Worm (Caenorhabditis elegans) whole organism, late embryonic: Measurements from ENCODE around the gene hmit-1.2.

Experiments
- C08G9.2 ChIP-seq: sonication (generic microtip); optimal IDR thresholded peaks from 2 replicates; lab custom pipeline; 2016; ENCODE audit warnings: mild to moderate bottlenecking, missing genetic modification characterization, moderate library complexity, missing compliant biosample characterization
- T23F11.4 ChIP-seq: fragments of 200-800 bp; sonication (Bioruptor generic); optimal IDR thresholded peaks from 2 replicates; lab custom pipeline; 2018; ENCODE audit warnings: mild to moderate bottlenecking, missing genetic modification characterization, missing compliant biosample characterization
- Y22D7AL.16 ChIP-seq: sonication (generic microtip); optimal IDR thresholded peaks from 2 replicates; lab custom pipeline; 2016; ENCODE audit warnings: missing genetic modification characterization, missing compliant biosample characterization
- ceh-14 ChIP-seq: sonication (generic microtip); optimal IDR thresholded peaks from 2 replicates; lab custom pipeline; 2016; ENCODE audit warnings: missing genotype, missing genetic modification characterization, missing compliant biosample characterization
- ceh-19 ChIP-seq: fragments of 200-800 bp; sonication (Bioruptor generic); optimal IDR thresholded peaks from 2 replicates; lab custom pipeline; 2018; ENCODE audit warnings: mild to moderate bottlenecking, missing genetic modification characterization, missing compliant biosample characterization
- ceh-22 ChIP-seq: sonication (generic microtip); optimal IDR thresholded peaks from 2 replicates; lab custom pipeline; 2017; ENCODE audit warnings: missing biosample characterization, missing genetic modification characterization
- ceh-34 ChIP-seq: sonication (generic microtip); optimal IDR thresholded peaks from 2 replicates; lab custom pipeline; 2016; ENCODE audit warnings: mild to moderate bottlenecking, missing genetic modification characterization, missing compliant biosample characterization
- ceh-45 ChIP-seq: fragments of 200-800 bp; sonication (Bioruptor generic); IDR thresholded peaks from 2 replicates; pipeline ENCODE4 v1.3.6; 2022; ENCODE audit warnings: missing genetic modification reagents, missing genetic modification characterization, missing compliant biosample characterization
- ceh-6 ChIP-seq: fragments of 200-800 bp; sonication (Bioruptor generic); optimal IDR thresholded peaks from 2 replicates; lab custom pipeline; 2018; ENCODE audit warnings: mild to moderate bottlenecking, missing genetic modification characterization, missing compliant biosample characterization
- ceh-9 ChIP-seq: sonication (generic microtip); optimal IDR thresholded peaks from 2 replicates; lab custom pipeline; 2016; ENCODE audit warnings: mild to moderate bottlenecking, missing genetic modification characterization, inconsistent platforms, missing compliant biosample characterization
- dve-1 ChIP-seq: sonication (generic microtip); optimal IDR thresholded peaks from 2 replicates; lab custom pipeline; 2017; ENCODE audit warnings: antibody characterized with exemption, mild to moderate bottlenecking, missing genetic modification characterization, missing compliant biosample characterization
- elt-2 ChIP-seq: sonication (generic microtip); optimal IDR thresholded peaks from 2 replicates; lab custom pipeline; 2016; ENCODE audit warnings: missing genetic modification reagents, missing genetic modification characterization, missing compliant biosample characterization
- elt-4 ChIP-seq: sonication (generic microtip); optimal IDR thresholded peaks from 2 replicates; lab custom pipeline; 2016; ENCODE audit warnings: missing genetic modification characterization, missing compliant biosample characterization
- eyg-1 ChIP-seq: sonication (generic microtip); optimal IDR thresholded peaks from 2 replicates; lab custom pipeline; 2016; ENCODE audit warnings: missing genotype, missing genetic modification characterization, missing compliant biosample characterization
- gmeb-2 ChIP-seq: sonication (generic microtip); optimal IDR thresholded peaks from 2 replicates; lab custom pipeline; 2016; ENCODE audit warnings: missing genetic modification characterization, inconsistent platforms, missing compliant biosample characterization
- hlh-15 ChIP-seq: sonication (generic microtip); optimal IDR thresholded peaks from 2 replicates; lab custom pipeline; 2016; ENCODE audit warnings: missing genetic modification characterization, missing compliant biosample characterization
- lin-11 ChIP-seq: fragments of 200-800 bp; sonication (Bioruptor generic); optimal IDR thresholded peaks from 2 replicates; lab custom pipeline; 2018; ENCODE audit warnings: mild to moderate bottlenecking, missing genetic modification characterization, missing compliant biosample characterization
- nhr-11 ChIP-seq: fragments of 150-350 bp; optimal IDR thresholded peaks from 2 replicates; lab custom pipeline; 2014; ENCODE audit warnings: missing biosample characterization, missing genetic modification characterization
- odd-2 ChIP-seq: sonication (generic microtip); optimal IDR thresholded peaks from 2 replicates; lab custom pipeline; 2017; ENCODE audit warnings: antibody characterized with exemption, mild to moderate bottlenecking, missing genetic modification characterization, missing compliant biosample characterization
- pag-3 ChIP-seq: sonication (generic microtip); optimal IDR thresholded peaks from 2 replicates; lab custom pipeline; 2016; ENCODE audit warnings: missing compliant biosample characterization, missing genetic modification characterization, borderline replicate concordance
- pat-9 ChIP-seq: fragments of 200-800 bp; sonication (Bioruptor generic); optimal IDR thresholded peaks from 2 replicates; lab custom pipeline; 2018; ENCODE audit warnings: mild to moderate bottlenecking, missing genetic modification characterization, moderate library complexity, missing compliant biosample characterization
- pax-1 ChIP-seq: fragments of 150-350 bp; optimal IDR thresholded peaks from 2 replicates; lab custom pipeline; 2014; ENCODE audit warnings: missing biosample characterization, missing genetic modification characterization
- pros-1 ChIP-seq: fragments of 150-350 bp; optimal IDR thresholded peaks from 2 replicates; lab custom pipeline; 2014; ENCODE audit warnings: missing biosample characterization, missing genetic modification reagents, missing genetic modification characterization
- sox-2 ChIP-seq: fragments of 200-800 bp; sonication (Bioruptor generic); IDR thresholded peaks from 2 replicates; pipeline ENCODE4 v1.3.6; 2022; ENCODE audit warnings: missing genetic modification reagents, missing genetic modification characterization, missing compliant biosample characterization
- sox-4 ChIP-seq: sonication (generic microtip); optimal IDR thresholded peaks from 2 replicates; lab custom pipeline; 2017; ENCODE audit warnings: mild to moderate bottlenecking, missing genetic modification characterization, inconsistent platforms, missing compliant biosample characterization
- tbx-7 ChIP-seq: sonication (generic microtip); optimal IDR thresholded peaks from 2 replicates; lab custom pipeline; 2016; ENCODE audit warnings: missing genotype, missing genetic modification characterization, missing compliant biosample characterization
- unc-3 ChIP-seq, 2 experiments: fragments of 200-800 bp in 1 of 2; sonication (Bioruptor generic) in 1 of 2; sonication (generic microtip) in 1 of 2; conservative IDR thresholded peaks in 1 of 2; optimal IDR thresholded peaks in 1 of 2; 2 replicates each; pipeline versions ENCODE4 v1.3.6 to Lab custom; 2016 to 2022; ENCODE audit warnings: missing compliant biosample characterization in 2 of 2, missing genetic modification characterization in 2 of 2, missing genetic modification reagents in 1 of 2
- unc-55 ChIP-seq: sonication (generic microtip); optimal IDR thresholded peaks from 2 replicates; lab custom pipeline; 2017; ENCODE audit warnings: missing biosample characterization, missing genetic modification reagents, missing genetic modification characterization
- unc-86 ChIP-seq: sonication (generic microtip); optimal IDR thresholded peaks from 2 replicates; lab custom pipeline; 2016; ENCODE audit warnings: missing genetic modification characterization, missing compliant biosample characterization

The hmit-1.2 gene

ce11 chrV:18575084-18575483 is 50.5 kb downstream of the hmit-1.2 start:
- no peak for TF ChIP-seq unc-55 (GFP tag; lab: Kevin White, UChicago)
- no peak for TF ChIP-seq hlh-15 (tag; lab: Kevin White, UChicago)
- TF ChIP-seq tbx-7 (tag; lab: Kevin White, UChicago) = no peak
- no peak for TF ChIP-seq pax-1 (tag; lab: Kevin White, UChicago)
- no peak for TF ChIP-seq odd-2
- TF ChIP-seq gmeb-2 = no peak
- TF ChIP-seq ceh-19 = no peak
- TF ChIP-seq Y22D7AL.16 (tag; lab: Kevin White, UChicago) = no peak
- TF ChIP-seq ceh-34 (tag; lab: Kevin White, UChicago) = no peak
- no peak for TF ChIP-seq pag-3 (tag; lab: Kevin White, UChicago)
- TF ChIP-seq ceh-22 (tag; lab: Kevin White, UChicago) = no peak

ce11 chrV:18576128-18576527 is 51.6 kb downstream of the hmit-1.2 start:
- TF ChIP-seq ceh-34 (tag; lab: Kevin White, UChicago) = no peak
- no peak for TF ChIP-seq ceh-45 (GFP tag; lab: Robert Waterston, UW)
- no peak for TF ChIP-seq eyg-1
- TF ChIP-seq nhr-11 (tag; lab: Kevin White, UChicago) = no peak
- no peak for TF ChIP-seq ceh-6 (GFP tag; lab: Kevin White, UChicago)
- TF ChIP-seq unc-3 (GFP tag; conservative IDR thresholded peaks at IDR 0.05; lab: Robert Waterston, UW) = no peak
- no peak for TF ChIP-seq unc-3 (tag; optimal IDR thresholded peaks at IDR 0.05; lab: Kevin White, UChicago)
- no peak for TF ChIP-seq pat-9 (tag; lab: Kevin White, UChicago)
- TF ChIP-seq ceh-9 = no peak
- no peak for TF ChIP-seq pros-1 (tag; lab: Kevin White, UChicago)
- TF ChIP-seq elt-4 (tag; lab: Kevin White, UChicago) = no peak
- TF ChIP-seq T23F11.4 = no peak
- TF ChIP-seq dve-1 (tag; lab: Kevin White, UChicago) = no peak
- no peak for TF ChIP-seq unc-86 (tag; lab: Kevin White, UChicago)
- TF ChIP-seq ceh-14 (tag; lab: Kevin White, UChicago) = no peak
- TF ChIP-seq C08G9.2 (tag; lab: Kevin White, UChicago) = no peak
- TF ChIP-seq, all 69 proteins: peak for 0

- TF ChIP-seq elt-2 (peak; percentile 79), T23F11.4 (no peak)
Observed at ce11 chrV:18577458-18578078, 53.0 kb downstream of the hmit-1.2 start.

- TF ChIP-seq sox-4 (tag; lab: Kevin White, UChicago) = no peak
- TF ChIP-seq ceh-6 (GFP tag; lab: Kevin White, UChicago) = no peak
- no peak for TF ChIP-seq unc-55 (GFP tag; lab: Kevin White, UChicago)
- no peak for TF ChIP-seq ceh-45 (GFP tag; lab: Robert Waterston, UW)
- no peak for TF ChIP-seq pag-3 (tag; lab: Kevin White, UChicago)
- TF ChIP-seq lin-11 (tag; lab: Kevin White, UChicago) = no peak
- no peak for TF ChIP-seq elt-4 (tag; lab: Kevin White, UChicago)
- TF ChIP-seq dve-1 (tag; lab: Kevin White, UChicago) = no peak
- no peak for TF ChIP-seq sox-2 (GFP tag; lab: Robert Waterston, UW)
- no peak for TF ChIP-seq elt-2
- no peak for TF ChIP-seq T23F11.4
Observed at ce11 chrV:18578306-18578705, 53.7 kb downstream of the hmit-1.2 start.
